Fruit fly (Drosophila melanogaster): ENCODE measurements around the gene spoon.
A peak's percentile ranks its signal among the peaks of the same experiment; 100 is the strongest.

spoon gene

dm6 chrX:5428341-5429077, 7.8 kb upstream of the spoon start (continued):
- TF ChIP-seq row (GFP tag; IDR thresholded peaks at IDR 0.05) (peak; percentile 14; the same call in 1 of the 3 replicates), repo (GFP tag; optimal IDR thresholded peaks at IDR 0.05) (no peak), sima (GFP tag; optimal IDR thresholded peaks at IDR 0.05) (no peak), CG14710 (tag; optimal IDR thresholded peaks at IDR 0.05) (no peak), lab (GFP tag; optimal IDR thresholded peaks at IDR 0.05) (peak; percentile 13), sc (optimal IDR thresholded peaks at IDR 0.05) (no peak), sc (GFP tag; optimal IDR thresholded peaks at IDR 0.05) (no peak), sens (GFP tag) (peak; percentile 61), Deaf1 (tag; optimal IDR thresholded peaks at IDR 0.05) (peak; percentile 12), CG34376 (GFP tag; optimal IDR thresholded peaks at IDR 0.05) (peak; percentile 20), CG14965 (GFP tag; optimal IDR thresholded peaks at IDR 0.05; ENCODE audit: borderline replicate concordance) (no peak), Bgb (GFP tag; IDR thresholded peaks at IDR 0.05; ENCODE audit: partially characterized antibody) (no peak; the same call in 1 of the 2 replicates), CG18619 (GFP tag; optimal IDR thresholded peaks at IDR 0.05) (no peak), CG11696 (GFP tag; IDR thresholded peaks at IDR 0.05) (no peak), Dbx (GFP tag; IDR thresholded peaks at IDR 0.05) (peak; percentile 17; the same call in 1 of the 3 replicates), B-H2 (GFP tag; optimal IDR thresholded peaks at IDR 0.05) (peak; percentile 3), Kr (GFP tag; optimal IDR thresholded peaks at IDR 0.05) (no peak), CG3847 (GFP tag; IDR thresholded peaks at IDR 0.05) (no peak), knrl (GFP tag; IDR thresholded peaks at IDR 0.05; ENCODE audit: partially characterized antibody) (no peak), CG13424 (tag; optimal IDR thresholded peaks at IDR 0.05) (no peak), sug (tag; optimal IDR thresholded peaks at IDR 0.05) (peak; percentile 26), Ptx1 (GFP tag; IDR thresholded peaks at IDR 0.05) (no peak), CG10462 (GFP tag; optimal IDR thresholded peaks at IDR 0.05) (no peak), YL-1 (GFP tag; optimal IDR thresholded peaks at IDR 0.05) (no peak), p53 (GFP tag; optimal IDR thresholded peaks at IDR 0.05) (no peak), CG8281 (tag; optimal IDR thresholded peaks at IDR 0.05) (no peak), NC2β (GFP tag; optimal IDR thresholded peaks at IDR 0.05) (no peak), bigmax (GFP tag; optimal IDR thresholded peaks at IDR 0.05) (no peak), CG9932 (GFP tag; IDR thresholded peaks at IDR 0.05) (no peak), CG34224 (GFP tag; IDR thresholded peaks at IDR 0.05; ENCODE audit: partially characterized antibody) (no peak), fru (optimal IDR thresholded peaks at IDR 0.05) (no peak), CG1832 (GFP tag; optimal IDR thresholded peaks at IDR 0.05) (no peak), CG11398 (GFP tag; optimal IDR thresholded peaks at IDR 0.05) (no peak), CG10321 (GFP tag; IDR thresholded peaks at IDR 0.05) (no peak), org-1 (GFP tag; optimal IDR thresholded peaks at IDR 0.05) (no peak), CG10366 (GFP tag; IDR thresholded peaks at IDR 0.05) (no peak), dmrt99B (tag; optimal IDR thresholded peaks at IDR 0.05) (peak; percentile 2), CG6175 (GFP tag; IDR thresholded peaks at IDR 0.05) (no peak), bab2 (GFP tag; optimal IDR thresholded peaks at IDR 0.05) (no peak), gsb (GFP tag; IDR thresholded peaks at IDR 0.05) (no peak), hkb (optimal IDR thresholded peaks at IDR 0.05) (no peak), hkb (GFP tag; IDR thresholded peaks at IDR 0.05) (no peak), CG8388 (GFP tag; optimal IDR thresholded peaks at IDR 0.05) (no peak), tup (GFP tag; optimal IDR thresholded peaks at IDR 0.05) (no peak), Hmr (GFP tag; optimal IDR thresholded peaks at IDR 0.05) (peak; percentile 13), lbe (GFP tag; optimal IDR thresholded peaks at IDR 0.05) (peak; percentile 26), CG16779 (GFP tag; IDR thresholded peaks at IDR 0.05) (no peak), dati (GFP tag; IDR thresholded peaks at IDR 0.05) (no peak), pfk (GFP tag; optimal IDR thresholded peaks at IDR 0.05) (no peak)
